Worm (Caenorhabditis elegans) whole organism, dauer: ENCODE measurements around the gene K08B4.7.

ENCODE experiments used
- unc-62 ChIP-seq: sonication (generic microtip); optimal IDR thresholded peaks from 2 replicates; lab custom pipeline; 2017; ENCODE audit warnings: missing biosample characterization, missing genetic modification reagents, missing genetic modification characterization

The K08B4.7 gene

ce11 chrIV:6086479-6086878, 5.7 kb downstream of the K08B4.7 start:
- no peak for TF ChIP-seq unc-62 (GFP tag; lab: Kevin White, UChicago)

ce11 chrIV:6083550-6084041, 8.6 kb downstream of the K08B4.7 start, which contains the start of gene ugt-20:
ugt-20 (minus strand) TSS chrIV:6083600.
- no peak for TF ChIP-seq unc-62 (GFP tag; lab: Kevin White, UChicago)

ce11 chrIV:6079925-6080324, 12.3 kb downstream of the K08B4.7 start, which contains the start of gene ugt-19:
ugt-19 (minus strand) TSS chrIV:6079952.
- no peak for TF ChIP-seq unc-62 (GFP tag; lab: Kevin White, UChicago)

ce11 chrIV:6076128-6076527, 16.1 kb downstream of the K08B4.7 start, which contains the start of gene cpg-20:
cpg-20 (minus strand) TSS chrIV:6076228.
- no peak for TF ChIP-seq unc-62 (GFP tag; lab: Kevin White, UChicago)

- no peak for TF ChIP-seq unc-62 (GFP tag; lab: Kevin White, UChicago)
Measured at ce11 chrIV:6071026-6071425, 21.2 kb downstream of the K08B4.7 start.

ce11 chrIV:6065186-6065585, 27.0 kb downstream of the K08B4.7 start:
- no peak for TF ChIP-seq unc-62 (GFP tag; lab: Kevin White, UChicago)

ce11 chrIV:6064657-6065056, 27.6 kb downstream of the K08B4.7 start:
- TF ChIP-seq unc-62 (GFP tag; lab: Kevin White, UChicago): no peak

- no peak for TF ChIP-seq unc-62 (GFP tag; lab: Kevin White, UChicago)
Measured at ce11 chrIV:6062078-6062477, 30.1 kb downstream of the K08B4.7 start.

- TF ChIP-seq unc-62 (GFP tag; lab: Kevin White, UChicago): no peak
Measured at ce11 chrIV:6060912-6061311, 31.3 kb downstream of the K08B4.7 start.

- TF ChIP-seq unc-62 (GFP tag; lab: Kevin White, UChicago): no peak
Measured at ce11 chrIV:6059702-6060101, 32.5 kb downstream of the K08B4.7 start.

ce11 chrIV:6054833-6055232, 37.4 kb downstream of the K08B4.7 start:
- no peak for TF ChIP-seq unc-62 (GFP tag; lab: Kevin White, UChicago)

- no peak for TF ChIP-seq unc-62 (GFP tag; lab: Kevin White, UChicago)
Measured at ce11 chrIV:6053436-6053835, 38.8 kb downstream of the K08B4.7 start.

- TF ChIP-seq unc-62 (GFP tag; lab: Kevin White, UChicago): no peak
Measured at ce11 chrIV:6051884-6052283, 40.3 kb downstream of the K08B4.7 start.

ce11 chrIV:6049062-6049461, 43.2 kb downstream of the K08B4.7 start:
- no peak for TF ChIP-seq unc-62 (GFP tag; lab: Kevin White, UChicago)

- no peak for TF ChIP-seq unc-62 (GFP tag; lab: Kevin White, UChicago)
Measured at ce11 chrIV:6048462-6048861, 43.8 kb downstream of the K08B4.7 start.

ce11 chrIV:6047164-6047727, 45.0 kb downstream of the K08B4.7 start:
- no peak for TF ChIP-seq unc-62 (GFP tag; lab: Kevin White, UChicago)
